Fruit fly (Drosophila melanogaster) Kc167 (cell line): ENCODE data around the gene nis.

ENCODE experiments used
- Myc ChIP-seq: fragments of >200 bp; optimal IDR thresholded peaks from 2 replicates; lab custom pipeline; 2017; ENCODE audit warnings: missing external identifiers
- Sin3A ChIP-seq: fragments of >200 bp; optimal IDR thresholded peaks from 2 replicates; lab custom pipeline; 2018; ENCODE audit warnings: missing external identifiers
- h ChIP-seq: fragments of >200 bp; optimal IDR thresholded peaks from 3 replicates; lab custom pipeline; 2018; ENCODE audit warnings: missing external identifiers
- insv ChIP-seq: fragments of >200 bp; optimal IDR thresholded peaks from 3 replicates; lab custom pipeline; 2018; ENCODE audit warnings: missing external identifiers
- psq ChIP-seq: fragments of >200 bp; optimal IDR thresholded peaks from 2 replicates; lab custom pipeline; 2017; ENCODE audit warnings: missing external identifiers
- ttk ChIP-seq: sonication (Bioruptor generic); optimal IDR thresholded peaks from 2 replicates; lab custom pipeline; 2017; ENCODE audit warnings: missing external identifiers

nis gene

dm6 chr2L:1579254-1579653, 7.7 kb downstream of the nis start:
- no peak for TF ChIP-seq h (lab: Kevin White, UChicago)
- TF ChIP-seq Myc (lab: Kevin White, UChicago): no peak
- no peak for TF ChIP-seq Sin3A
- TF ChIP-seq ttk: no peak
- TF ChIP-seq insv (lab: Kevin White, UChicago): no peak
- no peak for TF ChIP-seq psq (lab: Kevin White, UChicago)

DNA sequence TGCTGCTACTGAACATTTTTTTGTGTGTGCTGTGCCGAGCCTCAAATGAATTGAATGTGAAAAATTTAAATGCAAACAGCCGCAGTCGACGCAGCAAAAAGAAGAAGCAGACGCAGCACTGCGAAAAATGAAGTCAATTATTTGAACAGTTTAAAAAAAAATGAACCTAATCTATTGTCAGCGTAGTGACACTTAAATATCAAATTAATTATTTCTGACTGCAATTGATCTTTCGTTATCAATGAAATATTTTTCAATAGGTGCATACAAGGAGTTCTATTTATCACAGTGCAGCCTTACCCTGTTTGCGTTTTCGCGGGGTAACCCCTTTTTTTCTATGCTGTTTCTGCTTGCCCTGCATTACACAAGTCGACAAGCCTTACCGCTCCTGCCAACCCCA, 11.4 kb downstream of the nis start:
- no peak for TF ChIP-seq h (lab: Kevin White, UChicago)
- TF ChIP-seq psq (lab: Kevin White, UChicago): no peak
- TF ChIP-seq Myc (lab: Kevin White, UChicago): no peak
- TF ChIP-seq ttk: no peak
- TF ChIP-seq insv (lab: Kevin White, UChicago): no peak
- no peak for TF ChIP-seq Sin3A

DNA sequence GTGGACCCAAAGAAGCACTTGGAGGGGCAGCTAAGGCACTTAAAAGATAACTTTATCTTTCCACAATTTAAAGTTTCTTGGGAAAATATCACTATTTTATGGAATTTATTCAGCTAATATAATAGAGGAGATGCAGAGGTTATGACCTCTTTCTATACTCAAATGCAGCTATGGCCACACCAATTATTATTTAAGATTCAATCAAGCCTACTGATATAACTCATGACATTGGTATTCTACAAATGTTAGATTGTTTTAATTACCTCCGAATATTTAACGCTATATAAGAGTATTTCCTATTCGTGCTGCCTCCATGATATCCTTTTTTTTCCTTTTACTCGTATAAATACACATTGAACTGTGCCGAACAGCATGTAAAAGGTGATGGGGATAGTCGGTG, 12.9 kb downstream of the nis start:
- TF ChIP-seq Myc (lab: Kevin White, UChicago): no peak
- TF ChIP-seq ttk: no peak
- no peak for TF ChIP-seq psq (lab: Kevin White, UChicago)
- no peak for TF ChIP-seq h (lab: Kevin White, UChicago)
- TF ChIP-seq insv (lab: Kevin White, UChicago): no peak
- no peak for TF ChIP-seq Sin3A

DNA sequence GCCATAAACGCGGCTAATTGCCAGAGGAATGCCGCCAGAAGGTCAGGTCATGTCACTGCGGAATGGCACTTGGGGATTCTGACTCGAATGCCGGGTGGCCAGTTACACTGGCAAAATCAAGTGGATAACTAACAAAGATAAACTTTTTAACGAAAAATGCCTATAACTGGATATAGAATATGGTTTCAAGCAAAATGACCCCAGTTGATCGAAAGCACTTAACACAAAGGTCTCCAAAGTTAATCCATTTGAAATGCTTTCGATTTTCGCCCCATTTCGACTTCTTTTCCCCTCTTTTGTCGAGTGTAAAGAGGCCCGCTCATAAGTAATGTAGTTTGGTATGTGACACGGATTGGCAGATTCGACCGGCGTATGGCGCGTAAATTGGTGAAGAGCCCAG, 18.3 kb downstream of the nis start:
- TF ChIP-seq Sin3A (no peak), Myc (lab: Kevin White, UChicago) (no peak), h (lab: Kevin White, UChicago) (no peak), insv (lab: Kevin White, UChicago) (no peak), psq (lab: Kevin White, UChicago) (no peak), ttk (no peak)

dm6 chr2L:1559811-1560501, 27.0 kb downstream of the nis start:
- TF ChIP-seq Sin3A (no peak), ttk (no peak), h (lab: Kevin White, UChicago) (no peak), Myc (lab: Kevin White, UChicago) (no peak), psq (lab: Kevin White, UChicago) (no peak), insv (lab: Kevin White, UChicago) (no peak)

- no peak for TF ChIP-seq Myc (lab: Kevin White, UChicago)
- no peak for TF ChIP-seq insv (lab: Kevin White, UChicago)
- TF ChIP-seq h (lab: Kevin White, UChicago): no peak
- TF ChIP-seq Sin3A: no peak
- no peak for TF ChIP-seq psq (lab: Kevin White, UChicago)
- TF ChIP-seq ttk: no peak
These were observed 29.0 kb downstream of the nis start for dm6 chr2L:1557927-1558326.

DNA sequence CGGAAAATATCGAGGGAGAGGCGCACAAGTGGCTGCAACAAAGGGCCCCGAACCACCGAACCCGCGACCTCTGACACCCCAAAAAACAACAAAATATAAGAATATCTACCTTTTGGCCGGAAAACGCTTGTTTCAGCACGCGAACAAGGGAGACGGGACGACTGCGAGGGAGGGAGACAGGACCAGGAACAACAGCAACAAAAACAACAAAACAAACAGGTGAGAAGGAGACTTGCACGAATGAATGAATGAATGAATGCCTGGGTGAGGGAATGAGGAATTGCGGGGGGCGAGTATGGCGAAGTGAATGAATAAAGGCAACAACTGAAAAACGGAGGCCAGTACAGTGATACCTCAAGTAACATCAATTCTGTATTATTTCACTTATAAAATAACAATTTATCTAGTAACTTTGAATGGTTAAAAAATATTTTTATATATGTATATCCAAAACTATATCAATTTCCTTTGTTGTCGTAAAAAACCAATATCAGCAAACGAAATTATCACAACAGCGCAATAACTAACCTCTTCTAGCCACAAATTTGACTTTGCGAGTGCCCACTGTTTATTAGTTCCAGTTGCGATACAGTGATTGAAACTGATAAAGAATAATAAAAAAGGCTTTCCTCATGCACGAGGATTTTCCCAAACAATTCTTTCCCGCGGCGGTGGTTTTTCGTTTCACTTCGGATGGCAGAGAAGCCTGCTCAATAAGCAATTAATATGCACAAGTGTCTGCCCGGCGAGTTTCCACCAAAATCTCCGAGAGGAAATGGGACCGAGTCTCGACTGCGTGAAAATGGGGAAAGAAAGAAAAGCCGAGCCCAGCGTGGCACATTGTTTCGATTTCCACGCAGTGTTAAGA, 30.0 kb downstream of the nis start:
- no peak for TF ChIP-seq Sin3A
- TF ChIP-seq insv (lab: Kevin White, UChicago): no peak
- TF ChIP-seq Myc (lab: Kevin White, UChicago): no peak
- no peak for TF ChIP-seq ttk
- no peak for TF ChIP-seq h (lab: Kevin White, UChicago)
- no peak for TF ChIP-seq psq (lab: Kevin White, UChicago)

- TF ChIP-seq Myc (lab: Kevin White, UChicago) (no peak), h (lab: Kevin White, UChicago) (no peak), psq (lab: Kevin White, UChicago) (no peak), ttk (no peak), Sin3A (no peak), insv (lab: Kevin White, UChicago) (no peak)
These were observed 32.0 kb downstream of the nis start, which contains the start of gene haf for dm6 chr2L:1554954-1555353. haf (plus strand) TSS chr2L:1555129.

dm6 chr2L:1547860-1548259, 39.1 kb downstream of the nis start:
- TF ChIP-seq ttk (no peak), h (lab: Kevin White, UChicago) (no peak), Sin3A (no peak), Myc (lab: Kevin White, UChicago) (no peak)

DNA sequence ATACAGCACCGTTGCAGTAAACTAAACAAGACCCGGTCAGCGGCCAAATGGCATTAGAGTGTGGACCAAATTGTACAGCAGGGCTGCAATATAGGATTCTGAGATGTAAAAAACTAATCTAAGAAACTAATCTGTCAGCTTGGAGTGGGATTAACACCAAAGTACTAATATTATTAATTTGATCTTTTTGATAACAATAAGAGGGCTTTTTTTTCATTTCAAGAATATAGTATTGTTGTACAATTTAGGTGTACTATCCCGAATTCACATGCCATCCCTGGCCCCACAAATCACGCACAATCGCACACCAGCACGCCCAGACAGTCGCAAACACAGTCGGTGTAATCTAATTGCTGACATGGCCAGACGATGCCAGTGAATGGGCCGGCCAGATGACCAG, 48.8 kb downstream of the nis start:
- no peak for TF ChIP-seq h (lab: Kevin White, UChicago)
- no peak for TF ChIP-seq psq (lab: Kevin White, UChicago)
- no peak for TF ChIP-seq Sin3A
- TF ChIP-seq Myc (lab: Kevin White, UChicago): no peak
- TF ChIP-seq insv (lab: Kevin White, UChicago): no peak

DNA sequence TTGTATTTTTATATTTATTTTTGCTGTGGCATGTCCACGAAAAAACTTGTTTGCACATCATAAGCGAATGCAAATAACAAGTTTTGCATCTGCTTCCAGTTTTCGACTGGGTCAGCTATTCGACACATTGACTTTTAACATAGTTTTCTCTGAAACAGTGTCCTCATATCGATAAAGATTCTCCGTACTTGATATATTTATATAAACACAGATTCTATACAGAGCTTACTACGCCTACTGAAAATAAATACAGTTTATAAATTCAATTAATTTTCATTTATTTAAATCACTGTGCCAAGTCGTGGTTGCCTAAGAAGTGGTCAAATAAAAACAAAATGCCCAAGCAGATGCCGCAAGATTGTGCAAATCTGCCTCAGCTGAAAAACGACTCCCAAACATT, 51.7 kb downstream of the nis start:
- TF ChIP-seq h (lab: Kevin White, UChicago): no peak
- no peak for TF ChIP-seq psq (lab: Kevin White, UChicago)
- no peak for TF ChIP-seq insv (lab: Kevin White, UChicago)
- no peak for TF ChIP-seq Myc (lab: Kevin White, UChicago)
- no peak for TF ChIP-seq Sin3A
- TF ChIP-seq ttk: no peak
